Worm (Caenorhabditis elegans): ENCODE results near the gene snap-1.

Gene snap-1

ce11 chrV:8155743-8156142 lies 25.3 kb downstream of the snap-1 start:
- TF ChIP-seq peb-1 (tag; optimal IDR thresholded peaks at IDR 0.05) (no peak), lin-39 (tag; optimal IDR thresholded peaks at IDR 0.05) (no peak), nhr-129 (tag; optimal IDR thresholded peaks at IDR 0.05) (no peak), mbf-1 (tag; optimal IDR thresholded peaks at IDR 0.05) (no peak), zag-1 (tag; optimal IDR thresholded peaks at IDR 0.05) (no peak), nhr-25 (tag; optimal IDR thresholded peaks at IDR 0.05) (no peak), nhr-77 (tag; optimal IDR thresholded peaks at IDR 0.05) (no peak), dmd-4 (tag; optimal IDR thresholded peaks at IDR 0.05) (no peak), snpc-4 (tag; optimal IDR thresholded peaks at IDR 0.05) (no peak), elt-3 (tag; optimal IDR thresholded peaks at IDR 0.05) (no peak), mdl-1 (tag; optimal IDR thresholded peaks at IDR 0.05) (no peak), lin-13 (GFP tag; optimal IDR thresholded peaks at IDR 0.05) (no peak), gmeb-1 (tag; optimal IDR thresholded peaks at IDR 0.05) (no peak), aly-2 (tag; optimal IDR thresholded peaks at IDR 0.05) (no peak), unc-39 (tag; optimal IDR thresholded peaks at IDR 0.05) (no peak), fos-1 (tag; optimal IDR thresholded peaks at IDR 0.05) (no peak), nhr-237 (tag; optimal IDR thresholded peaks at IDR 0.05) (no peak), ama-1 (optimal IDR thresholded peaks at IDR 0.05) (no peak), Y55F3AM.14 (GFP tag; optimal IDR thresholded peaks at IDR 0.05) (no peak)

- TF ChIP-seq elt-3 (tag; optimal IDR thresholded peaks at IDR 0.05) (no peak), ama-1 (optimal IDR thresholded peaks at IDR 0.05) (no peak), alr-1 (tag; optimal IDR thresholded peaks at IDR 0.05) (no peak)
These were observed 27.0 kb downstream of the snap-1 start, which contains the start of gene sul-2 for ce11 chrV:8157446-8157845. TSS of gene sul-2 (plus strand) at chrV:8157746.

ce11 chrV:8159629-8160028 lies 29.2 kb downstream of the snap-1 start, which contains the start of gene F20D6.6:
TSS of gene F20D6.6 (plus strand) at chrV:8159929.
- TF ChIP-seq aly-2 (tag; optimal IDR thresholded peaks at IDR 0.05) (no peak), unc-39 (tag; optimal IDR thresholded peaks at IDR 0.05) (no peak), ama-1 (optimal IDR thresholded peaks at IDR 0.05) (no peak), gmeb-1 (tag; optimal IDR thresholded peaks at IDR 0.05) (no peak), nhr-129 (tag; optimal IDR thresholded peaks at IDR 0.05) (no peak), zag-1 (tag; optimal IDR thresholded peaks at IDR 0.05) (no peak)

- no peak for TF ChIP-seq blmp-1 (tag; optimal IDR thresholded peaks at IDR 0.05; ENCODE audit: insufficient read depth)
- TF ChIP-seq sma-9 (GFP tag; optimal IDR thresholded peaks at IDR 0.05) = peak; percentile 64
- no peak for TF ChIP-seq sma-9 (tag; optimal IDR thresholded peaks at IDR 0.05)
- peak; percentile 18 for TF ChIP-seq fos-1 (tag; optimal IDR thresholded peaks at IDR 0.05)
- TF ChIP-seq sem-4 (tag; optimal IDR thresholded peaks at IDR 0.05) = no peak
- TF ChIP-seq mab-5 (tag; optimal IDR thresholded peaks at IDR 0.05) = no peak
These were observed 31.3 kb downstream of the snap-1 start, which contains the start of gene F20D6.5 for ce11 chrV:8161699-8162098. TSS of gene F20D6.5 (plus strand) at chrV:8161957.

ce11 chrV:8163199-8163598 lies 32.8 kb downstream of the snap-1 start:
- TF ChIP-seq ztf-11 (tag; optimal IDR thresholded peaks at IDR 0.05) (no peak), nhr-23 (tag; optimal IDR thresholded peaks at IDR 0.05) (no peak), lin-13 (GFP tag; optimal IDR thresholded peaks at IDR 0.05) (no peak), crh-2 (tag; optimal IDR thresholded peaks at IDR 0.05) (no peak), blmp-1 (tag; optimal IDR thresholded peaks at IDR 0.05; ENCODE audit: insufficient read depth) (no peak), sma-3 (GFP tag; optimal IDR thresholded peaks at IDR 0.05) (no peak), lin-11 (tag; optimal IDR thresholded peaks at IDR 0.05) (no peak), nhr-25 (tag; optimal IDR thresholded peaks at IDR 0.05) (no peak), egl-27 (tag; optimal IDR thresholded peaks at IDR 0.05) (no peak), ceh-82 (tag; optimal IDR thresholded peaks at IDR 0.05) (no peak), unc-62 (GFP tag; optimal IDR thresholded peaks at IDR 0.05) (no peak), lin-39 (tag; optimal IDR thresholded peaks at IDR 0.05) (no peak), mab-5 (tag; optimal IDR thresholded peaks at IDR 0.05) (no peak), fos-1 (tag; optimal IDR thresholded peaks at IDR 0.05) (no peak), nhr-10 (tag; optimal IDR thresholded peaks at IDR 0.05) (no peak), sem-4 (tag; optimal IDR thresholded peaks at IDR 0.05) (no peak), mdl-1 (tag; optimal IDR thresholded peaks at IDR 0.05) (no peak), elt-3 (tag; optimal IDR thresholded peaks at IDR 0.05) (no peak), C34F6.9 (tag; optimal IDR thresholded peaks at IDR 0.05) (no peak), skn-1 (tag; optimal IDR thresholded peaks at IDR 0.05) (no peak)

All from whole organism, L2 larva.